Fruit fly (Drosophila melanogaster): ENCODE data around the gene Myc.

Gene Myc

DNA sequence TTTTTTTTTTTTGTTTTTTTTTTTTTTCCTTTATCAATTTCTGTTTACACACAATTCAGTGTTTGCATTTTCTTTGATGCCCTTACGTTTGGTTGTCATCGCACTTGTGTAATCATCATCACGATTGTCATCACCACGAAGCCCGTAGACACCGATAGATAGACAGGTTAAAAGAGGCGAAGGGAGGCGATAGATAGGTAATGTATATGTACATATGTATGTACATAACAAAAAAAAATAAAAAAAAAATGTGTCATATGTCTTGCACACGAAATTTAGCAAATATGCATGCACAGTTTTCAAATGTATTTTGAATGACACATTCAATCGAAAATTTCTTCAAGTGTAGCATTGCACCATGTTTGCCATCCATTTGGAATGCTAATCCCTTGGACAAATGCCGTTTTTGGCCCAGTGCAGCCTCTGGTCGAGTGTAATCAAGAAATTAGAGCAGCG is 15.2 kb upstream of the Myc start (continued):
- peak; percentile 23; the same call in 1 of the 2 replicates for TF ChIP-seq vvl (GFP tag; IDR thresholded peaks at IDR 0.05)
- TF ChIP-seq gsb-n (tag; optimal IDR thresholded peaks at IDR 0.05), result peak; percentile 46
- no peak for TF ChIP-seq CG14441 (GFP tag; IDR thresholded peaks at IDR 0.05)
- no peak for TF ChIP-seq CG4282 (GFP tag; optimal IDR thresholded peaks at IDR 0.05)
- TF ChIP-seq eyg (GFP tag; optimal IDR thresholded peaks at IDR 0.05), result peak; percentile 41
- TF ChIP-seq tgo (GFP tag; IDR thresholded peaks at IDR 0.05), result peak; percentile 19; the same call in 1 of the 3 replicates
- TF ChIP-seq grau (tag; optimal IDR thresholded peaks at IDR 0.05), result no peak
- TF ChIP-seq ato (GFP tag; IDR thresholded peaks at IDR 0.05; ENCODE audit: partially characterized antibody), result no peak
- TF ChIP-seq CG10209 (GFP tag; optimal IDR thresholded peaks at IDR 0.05), result peak; percentile 59
- TF ChIP-seq Dip3 (GFP tag; optimal IDR thresholded peaks at IDR 0.05), result no peak
- TF ChIP-seq ATbp (GFP tag; optimal IDR thresholded peaks at IDR 0.05), result peak; percentile 78
- TF ChIP-seq CG15073 (GFP tag; optimal IDR thresholded peaks at IDR 0.05), result no peak
- no peak for TF ChIP-seq tap (tag; optimal IDR thresholded peaks at IDR 0.05)
- TF ChIP-seq row (GFP tag; IDR thresholded peaks at IDR 0.05), result peak; percentile 31; the same call in 2 of the 3 replicates
- no peak for TF ChIP-seq CG6175 (GFP tag; IDR thresholded peaks at IDR 0.05)
- TF ChIP-seq CTCF (GFP tag; optimal IDR thresholded peaks at IDR 0.05), result no peak
- TF ChIP-seq Dip2 (GFP tag; IDR thresholded peaks at IDR 0.05), result no peak
- TF ChIP-seq CG10274 (GFP tag; optimal IDR thresholded peaks at IDR 0.05), result no peak
- TF ChIP-seq CG6689 (GFP tag; IDR thresholded peaks at IDR 0.05), result 0 out of 2 replicates have a peak, but pooled peaks have one; percentile 29
- TF ChIP-seq CG32767 (GFP tag; IDR thresholded peaks at IDR 0.05), result no peak
- TF ChIP-seq Meics (GFP tag; optimal IDR thresholded peaks at IDR 0.05), result peak; percentile 5
- TF ChIP-seq CG4820 (GFP tag; optimal IDR thresholded peaks at IDR 0.05), result no peak
- no peak for TF ChIP-seq NFAT (GFP tag; IDR thresholded peaks at IDR 0.05)
- no peak for TF ChIP-seq CG14050 (GFP tag; IDR thresholded peaks at IDR 0.05)
- TF ChIP-seq Chrac-16 (GFP tag; optimal IDR thresholded peaks at IDR 0.05), result no peak
- 0 out of 2 replicates have a peak, but pooled peaks have one; percentile 10 for TF ChIP-seq ttk (GFP tag; IDR thresholded peaks at IDR 0.05)
- peak; percentile 8 for TF ChIP-seq org-1 (GFP tag; optimal IDR thresholded peaks at IDR 0.05)
- TF ChIP-seq MESR4 (GFP tag; optimal IDR thresholded peaks at IDR 0.05), result no peak
- TF ChIP-seq CG11504 (tag; optimal IDR thresholded peaks at IDR 0.05), result peak; percentile 53
- no peak for TF ChIP-seq Lpt (GFP tag; optimal IDR thresholded peaks at IDR 0.05)
- no peak for TF ChIP-seq tna (GFP tag; IDR thresholded peaks at IDR 0.05; ENCODE audit: partially characterized antibody)
- TF ChIP-seq Ada2b (GFP tag; IDR thresholded peaks at IDR 0.05), result no peak
- no peak for TF ChIP-seq gce (GFP tag; IDR thresholded peaks at IDR 0.05)
- no peak for TF ChIP-seq slp2 (GFP tag; optimal IDR thresholded peaks at IDR 0.05)
- TF ChIP-seq lbe (GFP tag; optimal IDR thresholded peaks at IDR 0.05), result no peak
- TF ChIP-seq ranshi (GFP tag; IDR thresholded peaks at IDR 0.05), result peak; percentile 18; the same call in 1 of the 2 replicates
- TF ChIP-seq nerfin-2 (GFP tag; IDR thresholded peaks at IDR 0.05; ENCODE audit: partially characterized antibody), result no peak
- TF ChIP-seq Fer3 (tag; optimal IDR thresholded peaks at IDR 0.05), result peak; percentile 17
- TF ChIP-seq gem (tag; optimal IDR thresholded peaks at IDR 0.05), result peak; percentile 60
- no peak for TF ChIP-seq sr (GFP tag; IDR thresholded peaks at IDR 0.05)
- TF ChIP-seq CG8944 (GFP tag; optimal IDR thresholded peaks at IDR 0.05), result no peak
- TF ChIP-seq vnd (GFP tag; IDR thresholded peaks at IDR 0.05; ENCODE audit: partially characterized antibody), result no peak
- peak; percentile 38 for TF ChIP-seq Oli (tag; optimal IDR thresholded peaks at IDR 0.05)
- TF ChIP-seq zen (tag; optimal IDR thresholded peaks at IDR 0.05), result no peak
- no peak for TF ChIP-seq fd102C (GFP tag; optimal IDR thresholded peaks at IDR 0.05)
- no peak for TF ChIP-seq chif (GFP tag; optimal IDR thresholded peaks at IDR 0.05)
- TF ChIP-seq chinmo (GFP tag; IDR thresholded peaks at IDR 0.05; ENCODE audit: partially characterized antibody), result no peak
- no peak for TF ChIP-seq schlank (tag; optimal IDR thresholded peaks at IDR 0.05)
- TF ChIP-seq pnt (GFP tag; optimal IDR thresholded peaks at IDR 0.05), result peak; percentile 7
- no peak for TF ChIP-seq HLH54F (GFP tag; optimal IDR thresholded peaks at IDR 0.05)
- no peak for TF ChIP-seq CG6683 (GFP tag; optimal IDR thresholded peaks at IDR 0.05)
- peak; percentile 28 for TF ChIP-seq CG15269 (tag; optimal IDR thresholded peaks at IDR 0.05)
